Worm (Caenorhabditis elegans) whole organism, L4 larva: ENCODE data around the gene C16A11.10.
A peak's percentile ranks its signal among the peaks of the same experiment; 100 is the strongest.

Source experiments
- D1046.2 ChIP-seq: fragments of 200-800 bp; sonication (Bioruptor generic); IDR thresholded peaks from 2 replicates; pipeline ENCODE4 v1.3.6; 2022; ENCODE audit warnings: missing genetic modification characterization, missing compliant biosample characterization
- F10B5.3 ChIP-seq: sonication (generic microtip); optimal IDR thresholded peaks from 2 replicates; lab custom pipeline; 2016; ENCODE audit warnings: mild to moderate bottlenecking, missing genetic modification characterization, missing compliant biosample characterization
- F37D6.2 ChIP-seq: sonication (generic microtip); optimal IDR thresholded peaks from 2 replicates; lab custom pipeline; 2016; ENCODE audit warnings: mild to moderate bottlenecking, missing genetic modification characterization, missing compliant biosample characterization
- F44E2.7 ChIP-seq: fragments of 200-800 bp; sonication (Bioruptor generic); IDR thresholded peaks from 2 replicates; pipeline ENCODE4 v2.1.2; 2022; ENCODE audit warnings: missing genetic modification characterization, missing compliant biosample characterization
- ZK546.5 ChIP-seq, 2 experiments: sonication (generic microtip); optimal IDR thresholded peaks; 2 replicates each; lab custom pipeline; 2017; ENCODE audit warnings: missing biosample characterization in 2 of 2, missing genetic modification characterization in 2 of 2
- ceh-20 ChIP-seq: fragments of 200-800 bp; sonication (Bioruptor generic); IDR thresholded peaks from 2 replicates; pipeline ENCODE4 v1.3.6; 2022; ENCODE audit warnings: missing genetic modification reagents, missing genetic modification characterization, missing compliant biosample characterization
- ceh-62 ChIP-seq: sonication (generic microtip); optimal IDR thresholded peaks from 2 replicates; lab custom pipeline; 2017; ENCODE audit warnings: missing biosample characterization, missing genetic modification characterization
- ces-1 ChIP-seq: fragments of 150-350 bp; sonication (generic microtip); optimal IDR thresholded peaks from 4 replicates; lab custom pipeline; 2014; ENCODE audit warnings: missing biosample characterization, missing genetic modification reagents, missing genetic modification characterization
- dmd-6 ChIP-seq: fragments of 200-800 bp; sonication (Bioruptor generic); IDR thresholded peaks from 2 replicates; pipeline ENCODE4 v1.3.6; 2022; ENCODE audit warnings: missing genetic modification reagents, missing genetic modification characterization, missing compliant biosample characterization
- dmd-9 ChIP-seq: fragments of 200-800 bp; sonication (Bioruptor generic); IDR thresholded peaks from 2 replicates; pipeline ENCODE4 v1.3.6; 2022; ENCODE audit warnings: missing genetic modification reagents, missing genetic modification characterization, missing compliant biosample characterization
- duxl-1 ChIP-seq: sonication (generic microtip); optimal IDR thresholded peaks from 2 replicates; lab custom pipeline; 2016; ENCODE audit warnings: mild to moderate bottlenecking, missing genetic modification characterization, moderate library complexity, missing compliant biosample characterization; ENCODE audit not compliant: poor library complexity
- hmg-1.1 ChIP-seq: fragments of 200-800 bp; sonication (Bioruptor generic); IDR thresholded peaks from 2 replicates; pipeline ENCODE4 v1.3.6; 2022; ENCODE audit warnings: missing genetic modification reagents, missing genetic modification characterization, missing compliant biosample characterization
- lim-7 ChIP-seq: fragments of 200-800 bp; sonication (Bioruptor generic); IDR thresholded peaks from 2 replicates; pipeline ENCODE4 v1.3.6; 2022; ENCODE audit warnings: missing genetic modification characterization, missing compliant biosample characterization
- lin-15B ChIP-seq: fragments of 150-350 bp; sonication (generic microtip); optimal IDR thresholded peaks from 3 replicates; lab custom pipeline; 2014; ENCODE audit warnings: missing biosample characterization, missing genetic modification characterization
- lin-38 ChIP-seq: fragments of 200-800 bp; sonication (Bioruptor generic); IDR thresholded peaks from 2 replicates; pipeline ENCODE4 v1.3.6; 2022; ENCODE audit warnings: missing genetic modification reagents, missing genetic modification characterization, missing compliant biosample characterization
- lin-39 ChIP-seq: fragments of 150-350 bp; optimal IDR thresholded peaks from 2 replicates; lab custom pipeline; 2014; ENCODE audit warnings: missing biosample characterization, missing genetic modification reagents, missing genetic modification characterization
- mxl-3 ChIP-seq: fragments of 200-800 bp; sonication (Bioruptor generic); optimal IDR thresholded peaks from 2 replicates; lab custom pipeline; 2018; ENCODE audit warnings: mild to moderate bottlenecking, missing genetic modification characterization, missing compliant biosample characterization
- nhr-42 ChIP-seq: fragments of 200-800 bp; sonication (Bioruptor generic); IDR thresholded peaks from 2 replicates; pipeline ENCODE4 v1.3.6; 2022; ENCODE audit warnings: missing genetic modification characterization, missing compliant biosample characterization
- nhr-48 ChIP-seq: sonication (generic microtip); optimal IDR thresholded peaks from 2 replicates; lab custom pipeline; 2016; ENCODE audit warnings: mild to moderate bottlenecking, missing genetic modification characterization, missing compliant biosample characterization
- skn-1 ChIP-seq: fragments of 150-350 bp; optimal IDR thresholded peaks from 2 replicates; lab custom pipeline; 2014; ENCODE audit warnings: missing biosample characterization, missing genetic modification characterization
- unc-62 ChIP-seq, 3 experiments: fragments of 150-350 bp in 1 of 3; sonication (generic microtip); optimal IDR thresholded peaks in 2 of 3; peaks in 1 of 3; 1 replicate in 1 of 3; 2 replicates in 2 of 3; lab custom pipeline; 2014 to 2017; ENCODE audit warnings: missing biosample characterization in 3 of 3, missing genetic modification characterization in 3 of 3, missing genetic modification reagents in 3 of 3, missing genotype in 1 of 3
- vab-7 ChIP-seq: fragments of 200-800 bp; sonication (Bioruptor generic); IDR thresholded peaks from 2 replicates; pipeline ENCODE4 v1.3.6; 2022; ENCODE audit warnings: missing genetic modification reagents, missing genetic modification characterization, missing compliant biosample characterization
- zip-11 ChIP-seq: fragments of 200-800 bp; sonication (Bioruptor generic); IDR thresholded peaks from 2 replicates; pipeline ENCODE4 v1.3.6; 2022; ENCODE audit warnings: missing genetic modification characterization, missing compliant biosample characterization

The C16A11.10 gene

DNA sequence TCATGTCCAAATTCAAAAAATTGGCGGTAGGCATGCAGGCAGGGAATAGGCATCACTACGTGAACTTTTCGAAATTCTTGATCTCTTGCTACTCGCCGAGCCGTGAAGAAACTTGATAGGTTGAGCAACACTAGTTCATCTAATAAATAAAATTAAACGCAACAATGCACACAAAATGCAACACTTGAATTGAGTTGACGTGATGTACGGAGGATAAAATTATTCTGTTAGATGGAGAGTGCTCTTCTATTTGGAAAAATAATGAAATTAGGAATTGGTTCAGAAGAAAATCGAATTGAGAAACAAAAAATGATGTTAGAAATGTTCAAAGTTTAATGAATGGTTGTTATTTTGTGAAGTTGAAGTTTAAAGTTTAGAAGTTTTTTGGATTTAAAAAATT lies 45.7 kb downstream of the C16A11.10 start:
- TF ChIP-seq F10B5.3 (tag; lab: Kevin White, UChicago) (no peak), ces-1 (GFP tag; lab: Kevin White, UChicago) (peak; percentile 70)

ce11 chrII:4277639-4278038 lies 46.5 kb downstream of the C16A11.10 start:
- TF ChIP-seq dmd-6 (GFP tag; lab: Robert Waterston, UW), result no peak
- TF ChIP-seq nhr-42 (GFP tag; lab: Robert Waterston, UW), result no peak
- no peak for TF ChIP-seq lin-39 (tag; lab: Kevin White, UChicago)
- TF ChIP-seq D1046.2 (GFP tag; lab: Robert Waterston, UW), result 0 out of 2 replicates have a peak, but pooled peaks have one; percentile 37
- no peak for TF ChIP-seq mxl-3 (GFP tag; lab: Kevin White, UChicago)
- no peak for TF ChIP-seq ZK546.5 (tag; optimal IDR thresholded peaks at IDR 0.05; lab: Kevin White, UChicago)
- TF ChIP-seq vab-7 (GFP tag; lab: Robert Waterston, UW), result no peak
- TF ChIP-seq F44E2.7 (GFP tag; lab: Robert Waterston, UW), result no peak
- TF ChIP-seq lim-7 (GFP tag; lab: Robert Waterston, UW), result 0 out of 2 replicates have a peak, but pooled peaks have one; percentile 29
- no peak for TF ChIP-seq nhr-48 (tag; lab: Kevin White, UChicago)
- no peak for TF ChIP-seq lin-15B (tag; lab: Kevin White, UChicago)
- TF ChIP-seq F37D6.2 (tag; lab: Kevin White, UChicago), result no peak
- no peak for TF ChIP-seq lin-38 (GFP tag; lab: Robert Waterston, UW)
- no peak for TF ChIP-seq ceh-20 (GFP tag; lab: Robert Waterston, UW)
- no peak for TF ChIP-seq ceh-62 (tag; lab: Kevin White, UChicago)
- no peak for TF ChIP-seq duxl-1 (tag; lab: Kevin White, UChicago)

DNA sequence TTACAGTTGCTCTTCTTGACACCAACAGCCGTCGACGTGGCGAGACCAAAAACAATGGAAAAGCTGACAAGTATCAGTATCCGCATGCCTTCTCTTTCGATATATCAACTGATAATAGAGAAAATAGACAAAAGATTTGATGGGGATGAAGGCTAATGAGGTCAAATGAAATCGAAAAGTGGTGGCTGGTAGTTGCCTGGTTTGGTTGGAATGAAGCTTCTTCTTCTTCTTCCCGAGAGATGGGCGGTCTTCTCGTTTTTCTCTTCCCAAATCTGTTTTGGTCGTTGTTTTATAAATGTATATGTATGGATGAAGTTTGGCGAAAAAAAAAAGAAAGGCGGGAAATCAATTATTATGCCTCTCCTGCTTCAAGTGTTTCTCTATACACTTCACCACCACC lies 50.6 kb downstream of the C16A11.10 start, which contains the start of gene C01F1.5:
TSS of gene C01F1.5 (minus strand) at position 103 of the 400 bp plus-strand sequence.
- TF ChIP-seq nhr-42 (GFP tag; lab: Robert Waterston, UW) (no peak), zip-11 (GFP tag; lab: Robert Waterston, UW) (no peak), unc-62 (GFP tag; optimal IDR thresholded peaks at IDR 0.05 in 1 of 2; lab: Kevin White, UChicago) (peak in 1 of 2 experiments; percentile 89), unc-62 (tag; optimal IDR thresholded peaks at IDR 0.05; lab: Kevin White, UChicago) (no peak), lin-38 (GFP tag; lab: Robert Waterston, UW) (0 out of 2 replicates have a peak, but pooled peaks have one; percentile 18), hmg-1.1 (no peak), skn-1 (tag; lab: Kevin White, UChicago) (no peak), dmd-9 (GFP tag; lab: Robert Waterston, UW) (no peak)
